Fruit fly (Drosophila melanogaster): ENCODE data around the gene rg.

- TF ChIP-seq Hr96 (GFP tag; optimal IDR thresholded peaks at IDR 0.05) = no peak
- no peak for TF ChIP-seq toe (GFP tag; optimal IDR thresholded peaks at IDR 0.05)
- no peak for TF ChIP-seq tj (GFP tag; optimal IDR thresholded peaks at IDR 0.05)
- no peak for TF ChIP-seq cnc (optimal IDR thresholded peaks at IDR 0.05)
- TF ChIP-seq bab1 (GFP tag; optimal IDR thresholded peaks at IDR 0.05) = no peak
- TF ChIP-seq CG12768 (GFP tag; optimal IDR thresholded peaks at IDR 0.05) = no peak
- no peak for TF ChIP-seq Mnt (GFP tag; optimal IDR thresholded peaks at IDR 0.05)
- TF ChIP-seq CG33017 (tag; optimal IDR thresholded peaks at IDR 0.05) = no peak
- no peak for TF ChIP-seq CG7101 (tag; optimal IDR thresholded peaks at IDR 0.05)
- TF ChIP-seq ovo (GFP tag; optimal IDR thresholded peaks at IDR 0.05) = no peak
- no peak for TF ChIP-seq CG14711 (tag; optimal IDR thresholded peaks at IDR 0.05)
Observed at dm6 chrX:5058688-5059087, 26.9 kb upstream of the rg start.
